Fruit fly (Drosophila melanogaster) whole organism, embryonic: ENCODE results near the gene Use1.

Source experiments
- B-H1 ChIP-seq: fragments of 200-800 bp; sonication (Bioruptor generic); IDR thresholded peaks from 3 replicates; pipeline ENCODE4 v1.3.6; 2022; ENCODE audit warnings: missing biosample characterization, missing genetic modification characterization
- CG11247 ChIP-seq: fragments of 200-800 bp; sonication (Bioruptor generic); IDR thresholded peaks from 2 replicates; pipeline ENCODE4 v1.3.6; 2022; ENCODE audit warnings: missing biosample characterization, missing genetic modification characterization
- CG12219 ChIP-seq: fragments of 200-800 bp; sonication (Bioruptor generic); optimal IDR thresholded peaks from 3 replicates; lab custom pipeline; 2018; ENCODE audit warnings: missing biosample characterization, mild to moderate bottlenecking, missing genetic modification characterization
- CG13287 ChIP-seq: fragments of 200-800 bp; sonication (Bioruptor generic); IDR thresholded peaks from 2 replicates; pipeline ENCODE4 v1.3.6; 2022; ENCODE audit warnings: missing biosample characterization, missing genetic modification characterization; ENCODE audit not compliant: partially characterized antibody
- CG13894 ChIP-seq: fragments of 200-800 bp; sonication (Bioruptor generic); optimal IDR thresholded peaks from 3 replicates; lab custom pipeline; 2018; ENCODE audit warnings: missing biosample characterization, mild to moderate bottlenecking, missing genetic modification characterization, moderate library complexity
- CG14860 ChIP-seq: fragments of 200-800 bp; sonication (Bioruptor generic); IDR thresholded peaks from 3 replicates; pipeline ENCODE4 v1.3.6; 2022; ENCODE audit warnings: missing biosample characterization, missing genetic modification characterization; ENCODE audit not compliant: partially characterized antibody
- CG17361 ChIP-seq: fragments of 200-800 bp; sonication (Bioruptor generic); IDR thresholded peaks from 3 replicates; pipeline ENCODE4 v1.3.6; 2022; ENCODE audit warnings: missing biosample characterization, missing genetic modification characterization
- CG18599 ChIP-seq: fragments of 200-800 bp; sonication (Bioruptor generic); optimal IDR thresholded peaks from 3 replicates; lab custom pipeline; 2017; ENCODE audit warnings: missing biosample characterization, missing genetic modification characterization, mild to moderate bottlenecking, moderate library complexity, missing genetic modification reagents
- CG2129 ChIP-seq: fragments of 200-800 bp; sonication (Bioruptor generic); IDR thresholded peaks from 2 replicates; pipeline ENCODE4 v1.3.6; 2022; ENCODE audit warnings: missing biosample characterization, missing genetic modification characterization; ENCODE audit not compliant: partially characterized antibody
- CG4282 ChIP-seq: fragments of 200-800 bp; sonication (Bioruptor generic); optimal IDR thresholded peaks from 2 replicates; lab custom pipeline; 2016; ENCODE audit warnings: missing biosample characterization, missing genetic modification characterization
- CG4360 ChIP-seq: fragments of 200-800 bp; sonication (Bioruptor generic); IDR thresholded peaks from 2 replicates; pipeline ENCODE4 v1.3.6; 2022; ENCODE audit warnings: missing biosample characterization, missing genetic modification characterization
- CG4404 ChIP-seq: fragments of 200-800 bp; sonication (Bioruptor generic); IDR thresholded peaks from 2 replicates; pipeline ENCODE4 v1.3.6; 2022; ENCODE audit warnings: missing biosample characterization, missing genetic modification characterization
- CG4617 ChIP-seq: fragments of 200-800 bp; sonication (Bioruptor generic); optimal IDR thresholded peaks from 3 replicates; lab custom pipeline; 2016; ENCODE audit warnings: missing biosample characterization, missing genetic modification characterization, borderline replicate concordance
- CG4730 ChIP-seq: fragments of 200-800 bp; sonication (Bioruptor generic); IDR thresholded peaks from 2 replicates; pipeline ENCODE4 v1.3.6; 2022; ENCODE audit warnings: missing biosample characterization, missing genetic modification characterization
- CG5953 ChIP-seq: fragments of 200-800 bp; sonication (Bioruptor generic); IDR thresholded peaks from 2 replicates; pipeline ENCODE4 v1.3.6; 2022; ENCODE audit warnings: missing biosample characterization, missing genetic modification characterization
- CG6765 ChIP-seq: fragments of 200-800 bp; sonication (Bioruptor generic); optimal IDR thresholded peaks from 3 replicates; lab custom pipeline; 2017; ENCODE audit warnings: missing biosample characterization, mild to moderate bottlenecking, missing genetic modification characterization
- CG6813 ChIP-seq: fragments of 200-800 bp; sonication (Bioruptor generic); optimal IDR thresholded peaks from 2 replicates; lab custom pipeline; 2017; ENCODE audit warnings: missing biosample characterization, missing genetic modification characterization, mild to moderate bottlenecking, moderate library complexity, missing genetic modification reagents
- CG7745 ChIP-seq: fragments of 200-800 bp; sonication (Bioruptor generic); optimal IDR thresholded peaks from 2 replicates; lab custom pipeline; 2018; ENCODE audit warnings: missing biosample characterization, mild to moderate bottlenecking, missing genetic modification characterization, moderate library complexity
- CG7987 ChIP-seq: fragments of 200-800 bp; sonication (Bioruptor generic); optimal IDR thresholded peaks from 2 replicates; lab custom pipeline; 2018; ENCODE audit warnings: missing biosample characterization, mild to moderate bottlenecking, missing genetic modification characterization, moderate library complexity
- CG8478 ChIP-seq: fragments of >200 bp; optimal IDR thresholded peaks from 2 replicates; lab custom pipeline; 2018
- CG8924 ChIP-seq: fragments of 200-800 bp; optimal IDR thresholded peaks from 3 replicates; lab custom pipeline; 2019; ENCODE audit warnings: missing biosample characterization, mild to moderate bottlenecking, missing genetic modification characterization, moderate library complexity
- Deaf1 ChIP-seq: fragments of 200-800 bp; optimal IDR thresholded peaks from 3 replicates; lab custom pipeline; 2019; ENCODE audit warnings: missing biosample characterization, mild to moderate bottlenecking, missing genetic modification characterization, moderate library complexity
- Dll ChIP-seq: fragments of 200-800 bp; sonication (Bioruptor generic); IDR thresholded peaks from 4 replicates; pipeline ENCODE4 v1.3.6; 2022; ENCODE audit warnings: missing biosample characterization, missing genetic modification characterization; ENCODE audit not compliant: partially characterized antibody
- ERR ChIP-seq: fragments of 200-800 bp; sonication (Bioruptor generic); optimal IDR thresholded peaks from 2 replicates; lab custom pipeline; 2016; ENCODE audit warnings: missing biosample characterization, missing genetic modification characterization
- HmgZ ChIP-seq: fragments of 200-800 bp; sonication (Bioruptor generic); optimal IDR thresholded peaks from 2 replicates; lab custom pipeline; 2018; ENCODE audit warnings: missing biosample characterization, mild to moderate bottlenecking, missing genetic modification characterization
- Hr39 ChIP-seq: fragments of >200 bp; optimal IDR thresholded peaks from 2 replicates; lab custom pipeline; 2017
- MESR4 ChIP-seq: fragments of 200-800 bp; sonication (Bioruptor generic); optimal IDR thresholded peaks from 2 replicates; lab custom pipeline; 2018; ENCODE audit warnings: missing biosample characterization, mild to moderate bottlenecking, missing genetic modification characterization, moderate library complexity
- Ptx1 ChIP-seq: fragments of 200-800 bp; sonication (Bioruptor generic); IDR thresholded peaks from 2 replicates; pipeline ENCODE4 v1.3.6; 2022; ENCODE audit warnings: missing biosample characterization, missing genetic modification characterization
- TFAM ChIP-seq: fragments of 200-800 bp; sonication (Bioruptor generic); optimal IDR thresholded peaks from 2 replicates; lab custom pipeline; 2017; ENCODE audit warnings: missing biosample characterization, missing genetic modification characterization, inconsistent platforms
- Usf ChIP-seq: fragments of 200-800 bp; sonication (Bioruptor generic); optimal IDR thresholded peaks from 2 replicates; lab custom pipeline; 2017; ENCODE audit warnings: missing genotype, missing biosample characterization, missing genetic modification characterization
- abd-A ChIP-seq: fragments of 200-800 bp; sonication (Bioruptor generic); optimal IDR thresholded peaks from 3 replicates; lab custom pipeline; 2019; ENCODE audit warnings: missing biosample characterization, mild to moderate bottlenecking, missing genetic modification characterization, moderate library complexity
- al ChIP-seq: fragments of 200-800 bp; sonication (Bioruptor generic); IDR thresholded peaks from 2 replicates; pipeline ENCODE4 v1.3.6; 2022; ENCODE audit warnings: missing biosample characterization, missing genetic modification characterization
- ara ChIP-seq: fragments of 200-800 bp; sonication (Bioruptor generic); IDR thresholded peaks from 2 replicates; pipeline ENCODE4 v1.3.6; 2022; ENCODE audit warnings: missing biosample characterization, missing genetic modification characterization
- ato ChIP-seq: fragments of 200-800 bp; sonication (Bioruptor generic); IDR thresholded peaks from 2 replicates; pipeline ENCODE4 v1.3.6; 2022; ENCODE audit warnings: missing biosample characterization, missing genetic modification characterization; ENCODE audit not compliant: partially characterized antibody
- chinmo ChIP-seq: fragments of 200-800 bp; sonication (Bioruptor generic); IDR thresholded peaks from 4 replicates; pipeline ENCODE4 v1.3.6; 2022; ENCODE audit warnings: missing biosample characterization, missing genetic modification characterization; ENCODE audit not compliant: partially characterized antibody
- dan ChIP-seq: fragments of 200-800 bp; sonication (Bioruptor generic); IDR thresholded peaks from 2 replicates; pipeline ENCODE4 v1.3.6; 2022; ENCODE audit warnings: missing biosample characterization, missing genetic modification characterization
- ems ChIP-seq: fragments of 200-800 bp; sonication (Bioruptor generic); optimal IDR thresholded peaks from 3 replicates; lab custom pipeline; 2016; ENCODE audit warnings: missing biosample characterization, missing genetic modification characterization
- gcm ChIP-seq: fragments of 200-800 bp; sonication (Bioruptor generic); optimal IDR thresholded peaks from 2 replicates; lab custom pipeline; 2019; ENCODE audit warnings: missing biosample characterization, mild to moderate bottlenecking, missing genetic modification characterization, moderate library complexity
- gfzf ChIP-seq: fragments of 200-800 bp; sonication (Bioruptor generic); optimal IDR thresholded peaks from 2 replicates; lab custom pipeline; 2016; ENCODE audit warnings: missing biosample characterization, mild to moderate bottlenecking, missing genetic modification characterization, moderate library complexity
- gt ChIP-seq: fragments of 200-800 bp; sonication (Bioruptor generic); IDR thresholded peaks from 2 replicates; pipeline ENCODE4 v1.3.6; 2022; ENCODE audit warnings: missing biosample characterization, missing genetic modification characterization
- nmo ChIP-seq: fragments of 200-800 bp; sonication (Bioruptor generic); optimal IDR thresholded peaks from 2 replicates; lab custom pipeline; 2018; ENCODE audit warnings: missing biosample characterization, mild to moderate bottlenecking, missing genetic modification characterization, moderate library complexity
- ro ChIP-seq: fragments of 200-800 bp; sonication (Bioruptor generic); IDR thresholded peaks from 2 replicates; pipeline ENCODE4 v1.3.6; 2022; ENCODE audit warnings: missing biosample characterization, missing genetic modification characterization
- tx ChIP-seq: fragments of 200-800 bp; sonication (Bioruptor generic); optimal IDR thresholded peaks from 2 replicates; lab custom pipeline; 2016; ENCODE audit warnings: missing biosample characterization, missing genetic modification characterization

Gene Use1

dm6 chr3L:9182053-9182572, 45.1 kb upstream of the Use1 start, which contains the start of gene Rdl:
Gene Rdl, minus strand, starts transcription at chr3L:9182149.
- TF ChIP-seq ara (GFP tag; lab: Robert Waterston, UW) (no peak), CG17361 (GFP tag; lab: Robert Waterston, UW) (no peak), chinmo (GFP tag; lab: Robert Waterston, UW) (0 out of 4 replicates have a peak, but pooled peaks have one; percentile 17), TFAM (GFP tag; lab: Kevin White, UChicago) (no peak), gcm (GFP tag; lab: Kevin White, UChicago) (no peak), dan (GFP tag; lab: Robert Waterston, UW) (no peak), CG12219 (GFP tag; lab: Kevin White, UChicago) (no peak), B-H1 (GFP tag; lab: Robert Waterston, UW) (no peak), ERR (GFP tag; lab: Kevin White, UChicago) (no peak), Ptx1 (no peak), tx (GFP tag; lab: Kevin White, UChicago) (no peak), nmo (no peak), Hr39 (no peak), CG4282 (GFP tag; lab: Kevin White, UChicago) (no peak), gfzf (GFP tag; lab: Kevin White, UChicago) (no peak), MESR4 (no peak), CG4730 (GFP tag; lab: Robert Waterston, UW) (no peak), CG4360 (GFP tag; lab: Robert Waterston, UW) (no peak), CG7745 (tag; lab: Kevin White, UChicago) (no peak), ro (GFP tag; lab: Robert Waterston, UW) (no peak), CG4404 (GFP tag; lab: Robert Waterston, UW) (no peak), Dll (GFP tag; lab: Robert Waterston, UW) (no peak), CG5953 (GFP tag; lab: Robert Waterston, UW) (no peak), CG13894 (tag; lab: Kevin White, UChicago) (peak; percentile 99), Usf (no peak), Deaf1 (peak; percentile 96), CG11247 (GFP tag; lab: Robert Waterston, UW) (no peak), CG4617 (GFP tag; lab: Kevin White, UChicago) (no peak), CG13287 (GFP tag; lab: Robert Waterston, UW) (no peak), CG6813 (no peak), abd-A (tag; lab: Kevin White, UChicago) (peak; percentile 53), CG8924 (no peak), CG18599 (peak; percentile 4), ato (GFP tag; lab: Robert Waterston, UW) (no peak), CG8478 (lab: Kevin White, UChicago) (peak; percentile 27), CG7987 (no peak), CG14860 (GFP tag; lab: Robert Waterston, UW) (no peak), gt (no peak), CG6765 (GFP tag; lab: Kevin White, UChicago) (no peak), CG2129 (GFP tag; lab: Robert Waterston, UW) (no peak), ems (GFP tag; lab: Kevin White, UChicago) (no peak), HmgZ (no peak), al (GFP tag; lab: Robert Waterston, UW) (no peak)
